Fruit fly (Drosophila melanogaster) ovary, adult (tissue): Measurements from ENCODE around the gene CG6106.

Source experiments
- CG17801 ChIP-seq: fragments of 200-800 bp; optimal IDR thresholded peaks from 2 replicates; lab custom pipeline; 2019; ENCODE audit warnings: missing biosample characterization, mild to moderate bottlenecking, missing genetic modification characterization, moderate library complexity; ENCODE audit not compliant: partially characterized antibody

Gene CG6106

DNA sequence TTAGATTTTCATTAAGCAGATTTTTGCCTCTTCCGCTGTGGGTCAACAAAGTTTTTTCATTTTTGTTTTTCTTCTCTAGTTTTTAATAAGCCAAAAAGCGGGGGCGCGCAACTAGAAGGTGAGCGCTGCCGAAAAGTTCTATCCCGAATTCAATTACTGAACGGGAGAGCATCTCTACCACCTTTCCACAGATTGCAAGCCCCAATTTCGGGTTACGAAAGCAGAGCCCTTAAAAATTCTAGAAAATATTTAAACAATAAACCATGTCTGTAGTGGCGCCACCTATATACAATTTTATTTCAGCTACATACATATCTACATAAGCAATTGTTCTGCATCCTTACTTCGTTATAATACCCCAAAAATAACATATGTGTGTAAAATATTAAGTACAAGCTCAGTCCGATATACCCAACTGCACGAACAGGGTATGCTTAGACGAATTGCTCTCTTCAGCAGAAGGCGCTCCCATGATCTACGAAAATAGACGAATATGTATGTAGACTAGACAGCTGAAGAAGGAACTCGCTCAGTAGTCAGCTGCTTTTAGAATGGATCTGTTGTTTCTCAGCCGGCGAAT is at the start of gene CG6106:
TSS of gene CG6106 (plus strand) at position 530 of the 580 bp plus-strand sequence.
- TF ChIP-seq CG17801 (GFP tag; lab: Kevin White, UChicago): no peak

DNA sequence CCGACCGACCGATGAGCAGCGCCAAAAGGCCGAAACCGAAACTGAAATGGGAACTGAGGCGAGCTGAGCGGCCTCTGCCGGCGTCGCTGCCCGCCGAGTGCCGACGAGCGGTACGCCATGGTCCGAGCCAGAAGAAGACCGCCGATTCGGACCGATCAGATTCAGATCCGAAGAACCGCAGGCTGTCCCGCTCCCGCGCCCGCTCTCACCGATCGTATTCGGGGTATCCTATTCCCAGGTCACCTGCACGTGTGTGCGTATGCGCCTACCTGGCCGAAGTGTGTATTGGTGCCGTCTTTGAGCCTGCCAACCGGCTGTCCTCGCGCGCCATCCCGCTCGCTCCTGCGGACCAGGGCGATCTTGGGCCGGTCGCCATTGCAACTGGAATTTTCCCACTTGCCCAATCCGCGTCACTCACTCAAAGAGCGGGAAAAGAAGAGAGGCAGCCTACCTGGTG is 49.4 kb upstream of the CG6106 start, which contains the start of gene upd1:
TSS of gene upd1 (minus strand) at position 51 of the 457 bp plus-strand sequence.
- TF ChIP-seq CG17801 (GFP tag; lab: Kevin White, UChicago): no peak

DNA sequence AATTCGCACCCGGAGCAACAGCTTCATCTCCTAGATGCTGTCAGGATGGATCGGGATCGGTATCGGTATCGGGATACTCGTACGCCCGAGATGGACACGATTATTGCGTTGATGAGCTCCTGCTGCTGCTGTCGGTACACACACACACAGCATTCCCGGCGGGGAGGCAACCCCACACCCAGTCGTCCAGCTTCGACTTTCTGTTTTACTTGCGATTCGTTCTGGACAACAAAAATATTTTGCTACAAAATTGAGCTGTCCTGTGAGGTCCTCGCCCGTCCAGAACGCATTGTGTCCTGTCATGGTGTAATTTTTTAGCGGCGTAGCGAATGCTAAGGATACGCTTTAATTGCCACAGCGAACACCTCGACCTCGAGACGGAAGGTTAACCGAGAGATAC is 47.7 kb upstream of the CG6106 start:
- TF ChIP-seq CG17801 (GFP tag; lab: Kevin White, UChicago): no peak

DNA sequence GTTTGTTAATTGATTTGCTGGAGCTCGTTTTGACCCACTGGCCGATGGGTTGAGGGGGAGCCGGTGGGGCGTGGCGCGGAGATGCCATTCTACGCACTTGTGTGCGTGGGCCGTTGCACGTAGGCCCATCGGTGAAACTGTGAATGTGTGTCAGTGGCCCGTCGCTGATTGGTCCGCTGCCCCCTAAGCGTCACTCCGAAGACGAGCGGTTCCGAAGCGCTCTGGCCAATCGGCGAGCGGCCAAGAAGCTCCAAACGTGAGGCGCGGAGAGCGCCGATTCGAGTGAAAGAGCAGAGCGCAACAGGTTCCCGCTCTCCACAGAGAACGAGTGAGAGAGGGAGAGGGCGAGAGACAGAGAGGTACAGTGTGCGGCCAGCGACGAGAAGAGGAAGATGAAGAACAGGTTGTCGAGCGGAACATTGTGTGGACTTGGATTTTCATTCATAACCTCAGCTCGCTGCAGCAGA is 46.2 kb upstream of the CG6106 start:
- no peak for TF ChIP-seq CG17801 (GFP tag; lab: Kevin White, UChicago)

DNA sequence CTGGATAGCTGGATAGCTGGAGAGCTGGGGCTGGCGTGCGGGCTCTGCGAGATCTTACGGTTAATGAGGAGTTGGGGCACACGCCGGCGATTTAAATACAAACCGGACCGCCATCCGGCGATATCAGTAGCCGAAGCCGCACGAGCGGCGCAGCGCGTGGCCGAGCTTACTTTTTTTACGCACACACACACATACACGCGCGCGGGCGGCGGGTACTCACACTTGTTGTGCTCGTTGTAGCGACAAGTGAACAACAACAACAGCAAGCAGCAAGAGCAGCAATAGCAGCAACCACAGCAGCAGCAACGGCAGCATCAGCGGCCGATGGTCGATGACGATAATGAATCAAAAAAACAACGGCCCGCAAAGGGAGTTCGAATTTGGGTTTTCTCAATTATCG is 42.8 kb upstream of the CG6106 start:
- no peak for TF ChIP-seq CG17801 (GFP tag; lab: Kevin White, UChicago)

DNA sequence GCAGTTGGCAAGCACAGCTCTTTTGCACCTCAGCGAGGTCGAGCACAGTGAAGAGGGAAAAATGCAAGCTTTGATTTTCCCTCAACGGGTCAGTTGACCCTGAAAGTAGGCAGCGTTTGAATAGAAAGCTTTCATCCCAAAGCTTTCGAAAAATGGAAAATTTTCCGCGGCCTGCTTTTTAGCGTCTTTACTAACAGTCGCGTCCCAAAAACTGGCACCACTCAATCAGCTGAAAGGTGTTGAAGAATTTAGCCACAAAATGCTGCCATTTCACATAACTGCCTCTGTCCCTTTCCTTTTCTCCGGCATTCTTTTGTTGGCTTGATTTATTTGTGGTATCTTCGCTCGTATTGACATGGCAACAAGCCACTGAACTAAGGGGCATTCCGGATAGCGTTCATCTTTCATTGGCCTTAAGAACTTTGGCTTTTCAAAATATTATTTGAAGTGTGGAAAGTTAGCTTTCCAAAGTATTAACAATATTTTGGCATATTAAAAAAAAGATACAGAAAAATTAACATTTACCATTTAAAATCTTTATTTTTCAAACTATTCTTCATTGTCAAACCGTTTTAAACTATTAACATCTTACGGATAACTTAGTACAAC is 38.7 kb upstream of the CG6106 start:
- peak; percentile 49 for TF ChIP-seq CG17801 (GFP tag; lab: Kevin White, UChicago)

DNA sequence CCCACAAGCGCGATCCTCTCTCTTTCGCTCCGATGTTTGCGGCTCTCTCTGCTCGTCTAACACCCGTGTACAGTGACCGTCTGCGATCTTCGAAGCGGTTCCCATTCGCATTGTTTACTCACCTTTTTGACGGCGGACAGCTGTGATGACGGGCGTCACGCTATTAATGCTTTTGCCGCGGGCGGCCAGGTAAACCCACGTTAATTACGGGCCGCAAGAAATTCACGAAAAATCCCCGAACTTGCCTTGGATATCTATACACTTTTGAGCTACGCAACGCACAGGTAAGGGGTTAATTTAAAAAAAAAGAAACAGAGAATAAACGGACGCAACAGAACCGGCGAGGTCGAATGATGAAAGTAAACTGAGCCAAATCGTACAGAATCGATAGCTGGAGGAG is 37.9 kb upstream of the CG6106 start, which contains the start of gene CG6023:
TSS of gene CG6023 (minus strand) at position 369 of the 400 bp plus-strand sequence.
- no peak for TF ChIP-seq CG17801 (GFP tag; lab: Kevin White, UChicago)

DNA sequence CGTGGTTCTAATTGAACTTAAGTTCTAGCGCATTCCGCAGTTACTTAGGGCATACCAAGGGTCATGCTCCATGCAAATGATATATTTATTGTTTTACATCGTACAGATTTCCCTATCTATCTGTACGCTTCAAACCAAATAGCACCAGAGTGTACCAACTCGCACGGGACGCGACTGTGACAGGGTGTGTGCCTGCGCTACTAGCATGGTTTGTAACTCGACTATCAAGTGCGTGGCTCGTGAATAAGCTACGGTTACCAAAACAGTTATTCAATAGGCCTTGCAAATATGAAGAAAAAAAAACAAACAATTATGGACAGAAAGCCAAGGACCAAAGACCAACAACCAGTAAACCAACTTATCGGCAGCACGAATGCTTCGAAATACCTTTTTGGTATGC is 37.3 kb upstream of the CG6106 start:
- no peak for TF ChIP-seq CG17801 (GFP tag; lab: Kevin White, UChicago)

DNA sequence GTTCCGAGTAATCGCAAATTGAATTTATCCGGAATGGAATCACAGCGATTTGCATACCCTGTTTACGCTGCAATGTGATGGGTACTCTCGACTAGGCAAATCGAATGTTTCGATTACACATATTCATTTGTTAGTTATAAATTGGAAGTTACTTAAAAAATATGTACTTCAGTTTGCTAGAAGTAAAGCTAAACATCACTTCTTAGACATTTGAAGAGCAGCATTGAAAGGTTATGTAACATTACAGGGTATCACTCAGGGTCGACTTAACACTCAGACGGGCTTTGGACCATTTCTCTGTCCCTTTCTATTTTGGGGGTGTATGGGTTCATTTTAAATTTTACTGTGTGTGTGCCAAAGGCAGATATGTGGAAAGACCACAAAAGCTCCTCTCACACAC is 17.7 kb upstream of the CG6106 start:
- TF ChIP-seq CG17801 (GFP tag; lab: Kevin White, UChicago): no peak

DNA sequence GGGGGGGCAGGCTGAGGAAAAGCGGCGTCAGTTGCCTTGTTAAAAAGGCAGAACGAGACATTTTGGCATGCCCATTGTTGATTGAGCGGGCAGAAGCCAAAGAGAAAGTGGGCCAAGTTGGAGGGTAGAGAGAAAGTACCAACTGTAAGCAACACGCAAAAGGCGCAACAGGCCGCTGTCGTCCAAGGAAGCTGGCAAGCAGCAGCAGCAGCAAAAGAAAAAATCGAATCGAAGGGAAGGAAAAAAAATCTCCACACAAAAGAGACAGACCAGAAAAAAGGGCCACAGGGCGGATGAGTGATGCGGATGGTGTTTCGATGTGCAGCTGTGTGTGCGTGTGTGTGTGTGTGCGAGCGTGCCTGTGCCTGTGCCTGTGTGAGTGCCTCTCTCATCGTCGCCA is 11.0 kb upstream of the CG6106 start:
- TF ChIP-seq CG17801 (GFP tag; lab: Kevin White, UChicago): no peak

DNA sequence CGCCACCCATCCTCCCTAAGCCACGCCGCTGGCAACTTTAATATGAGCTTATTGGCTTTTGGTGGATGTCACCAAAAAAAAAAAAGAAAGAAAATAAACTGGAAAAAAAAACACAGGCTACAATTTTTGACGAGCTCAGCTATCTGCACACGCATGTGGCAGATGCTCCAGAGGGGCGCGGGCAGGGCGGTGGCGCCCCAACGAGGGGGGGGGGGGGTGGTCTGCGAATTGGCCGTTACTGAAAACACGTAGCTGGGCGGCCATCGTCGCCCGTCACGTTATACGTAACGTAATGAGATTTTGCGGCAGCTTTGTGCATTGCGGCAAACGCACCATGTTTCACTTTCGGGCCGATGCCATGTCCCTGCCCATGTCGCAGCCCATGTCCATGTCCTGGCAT is 8.1 kb upstream of the CG6106 start:
- no peak for TF ChIP-seq CG17801 (GFP tag; lab: Kevin White, UChicago)

DNA sequence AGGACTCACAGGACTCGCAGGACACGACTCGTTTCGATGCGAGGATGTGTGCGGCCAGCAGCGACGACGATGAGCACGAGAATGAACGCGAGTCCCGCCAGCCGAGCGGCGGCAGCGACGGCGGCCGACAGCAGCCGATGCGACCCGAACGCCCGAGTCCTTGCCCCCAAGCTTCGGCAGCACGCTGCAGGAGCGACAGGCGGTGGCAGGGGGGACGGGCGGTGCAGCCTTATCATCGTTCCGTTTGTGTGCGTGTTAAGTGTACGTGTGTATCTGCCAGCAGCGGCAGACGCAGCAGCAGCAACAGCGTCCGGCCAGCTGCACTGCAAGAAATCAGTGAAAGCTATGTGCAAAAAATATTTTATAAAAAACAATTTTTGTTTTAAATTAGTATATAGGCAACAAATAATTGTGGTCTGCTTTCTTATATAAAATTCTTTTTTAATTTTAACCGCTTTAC is 2.5 kb upstream of the CG6106 start, which contains the start of gene kairos:
TSS of gene kairos (minus strand) at position 51 of the 460 bp plus-strand sequence.
- no peak for TF ChIP-seq CG17801 (GFP tag; lab: Kevin White, UChicago)

DNA sequence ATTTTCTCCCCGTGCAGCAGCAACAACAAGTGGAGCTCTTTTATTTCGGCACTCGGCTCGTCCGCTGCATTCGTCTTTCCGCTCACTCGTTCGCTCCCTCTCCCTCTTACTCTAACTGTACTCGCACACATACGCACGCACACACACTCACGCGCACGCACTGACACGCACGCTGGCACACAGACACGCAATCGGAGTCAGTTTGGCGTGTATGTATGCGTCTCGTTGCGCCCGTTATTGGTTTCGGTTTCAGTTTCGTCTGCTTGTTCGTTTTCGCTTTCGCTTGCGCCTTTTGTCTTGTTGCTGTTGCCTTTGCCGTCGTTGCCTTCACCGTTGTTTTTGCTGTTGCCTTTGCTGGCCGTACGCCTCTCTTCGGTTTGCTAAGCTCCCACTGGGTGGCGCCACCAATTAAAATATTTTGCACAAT is 912 bp upstream of the CG6106 start:
- TF ChIP-seq CG17801 (GFP tag; lab: Kevin White, UChicago): no peak

DNA sequence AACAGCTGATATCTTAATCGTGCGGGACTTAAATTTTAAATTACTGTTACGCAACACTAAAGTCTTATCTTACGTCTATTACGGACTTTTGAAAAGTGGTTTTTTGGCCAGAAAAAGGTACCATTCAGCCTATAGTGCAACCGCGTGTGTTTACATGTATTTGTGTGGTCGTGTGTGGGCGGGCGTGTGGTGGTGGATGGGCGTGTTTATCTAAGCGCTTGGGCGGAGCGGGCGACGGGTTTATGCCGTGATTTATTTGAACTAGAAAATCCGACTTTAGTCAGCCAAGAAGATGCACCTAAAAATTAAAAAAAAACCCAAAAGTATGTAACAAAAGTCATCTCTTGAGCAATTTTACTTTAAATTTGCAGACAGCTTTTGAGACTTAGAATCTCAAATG is 4.7 kb downstream of the CG6106 start:
- no peak for TF ChIP-seq CG17801 (GFP tag; lab: Kevin White, UChicago)

DNA sequence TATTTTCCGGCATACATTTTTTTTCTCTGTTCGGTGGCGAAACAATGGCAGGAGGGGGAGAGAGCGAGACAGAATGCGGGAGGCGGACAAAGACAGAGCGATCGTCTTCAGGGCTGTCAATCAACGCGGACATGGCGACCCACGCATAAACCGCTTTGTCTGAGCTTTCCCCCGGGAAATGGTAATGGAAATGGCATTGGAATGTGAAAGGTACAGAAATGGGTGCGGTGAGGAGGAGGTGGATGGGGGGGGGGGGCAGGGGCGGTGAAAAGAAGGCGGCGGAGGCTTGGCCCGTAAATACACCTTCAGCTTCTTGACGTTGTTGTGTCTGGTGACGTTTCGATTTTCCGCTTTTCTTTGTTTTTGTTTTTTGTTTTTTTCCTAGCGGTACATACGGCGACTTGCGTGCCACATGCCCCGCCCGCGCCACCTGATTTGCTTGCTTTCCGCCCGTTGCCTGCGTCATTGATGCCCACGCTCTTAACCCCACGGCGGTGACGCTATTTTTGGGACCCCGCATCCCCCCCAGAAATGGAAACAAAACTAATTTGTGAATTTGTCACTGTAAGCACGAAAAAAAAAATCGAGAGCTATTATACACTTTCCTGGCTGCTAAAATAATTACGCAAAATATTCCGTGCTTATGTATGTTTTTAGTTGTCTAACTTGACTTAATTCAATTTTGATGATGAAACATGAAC is 5.5 kb downstream of the CG6106 start:
- no peak for TF ChIP-seq CG17801 (GFP tag; lab: Kevin White, UChicago)
